Worm (Caenorhabditis elegans) whole organism, young adult: ENCODE results near the gene C06E2.9.

Experiments
- B0261.1 ChIP-seq: sonication (generic microtip); optimal IDR thresholded peaks from 2 replicates; lab custom pipeline; 2016; ENCODE audit warnings: mild to moderate bottlenecking, missing genetic modification characterization, moderate library complexity, missing compliant biosample characterization
- C06A6.2 ChIP-seq: fragments of 200-800 bp; sonication (Bioruptor generic); conservative IDR thresholded peaks from 2 replicates; pipeline ENCODE4 v1.3.6; 2022; ENCODE audit warnings: missing genetic modification characterization, missing compliant biosample characterization
- C17E4.6 ChIP-seq: fragments of 200-800 bp; sonication (Bioruptor generic); IDR thresholded peaks from 2 replicates; pipeline ENCODE4 v1.3.6; 2022; ENCODE audit warnings: missing genetic modification reagents, missing genetic modification characterization, missing compliant biosample characterization
- D2030.7 ChIP-seq: fragments of 200-800 bp; sonication (Bioruptor generic); IDR thresholded peaks from 2 replicates; pipeline ENCODE4 v1.3.6; 2022; ENCODE audit warnings: missing genetic modification reagents, missing genetic modification characterization, missing compliant biosample characterization
- Y53F4B.3 ChIP-seq: fragments of 200-800 bp; sonication (Bioruptor generic); IDR thresholded peaks from 2 replicates; pipeline ENCODE4 v1.3.6; 2022; ENCODE audit warnings: missing genetic modification reagents, missing genetic modification characterization, missing compliant biosample characterization
- Y56A3A.18 ChIP-seq: fragments of 200-800 bp; sonication (Bioruptor generic); IDR thresholded peaks from 2 replicates; pipeline ENCODE4 v1.3.6; 2022; ENCODE audit warnings: missing genetic modification reagents, missing genetic modification characterization, missing compliant biosample characterization
- Y79H2A.3 ChIP-seq: fragments of 200-800 bp; sonication (Bioruptor generic); conservative IDR thresholded peaks from 2 replicates; pipeline ENCODE4 v1.3.6; 2022; ENCODE audit warnings: missing genetic modification reagents, missing genetic modification characterization, missing compliant biosample characterization
- Y95B8A.8 ChIP-seq: fragments of 200-800 bp; sonication (Bioruptor generic); IDR thresholded peaks from 2 replicates; pipeline ENCODE4 v1.3.6; 2022; ENCODE audit warnings: missing genetic modification reagents, missing genetic modification characterization, missing compliant biosample characterization
- ZK185.1 ChIP-seq: sonication (generic microtip); optimal IDR thresholded peaks from 2 replicates; lab custom pipeline; 2016; ENCODE audit warnings: mild to moderate bottlenecking, missing genetic modification characterization, missing compliant biosample characterization; ENCODE audit not compliant: poor library complexity, severe bottlenecking
- attf-5 ChIP-seq: fragments of 200-800 bp; sonication (Bioruptor generic); optimal IDR thresholded peaks from 2 replicates; lab custom pipeline; 2018; ENCODE audit warnings: mild to moderate bottlenecking, missing genetic modification characterization, missing compliant biosample characterization
- attf-6 ChIP-seq: fragments of 200-800 bp; sonication (Bioruptor generic); IDR thresholded peaks from 2 replicates; pipeline ENCODE4 v1.3.6; 2022; ENCODE audit warnings: missing genetic modification reagents, missing genetic modification characterization, missing compliant biosample characterization
- ceh-40 ChIP-seq: fragments of 200-800 bp; sonication (Bioruptor generic); IDR thresholded peaks from 2 replicates; pipeline ENCODE4 v1.3.6; 2022; ENCODE audit warnings: missing genetic modification characterization, missing compliant biosample characterization
- ceh-91 ChIP-seq: fragments of 200-800 bp; sonication (Bioruptor generic); IDR thresholded peaks from 2 replicates; pipeline ENCODE4 v1.3.6; 2022; ENCODE audit warnings: missing genetic modification reagents, missing genetic modification characterization, missing compliant biosample characterization
- die-1 ChIP-seq: sonication (generic microtip); optimal IDR thresholded peaks from 2 replicates; lab custom pipeline; 2016; ENCODE audit warnings: missing genotype, mild to moderate bottlenecking, missing genetic modification characterization, missing compliant biosample characterization
- dox-1 ChIP-seq: fragments of 200-800 bp; sonication (Bioruptor generic); IDR thresholded peaks from 2 replicates; pipeline ENCODE4 v1.3.6; 2022; ENCODE audit warnings: missing genetic modification reagents, missing genetic modification characterization, missing compliant biosample characterization
- efl-1 ChIP-seq: fragments of 150-350 bp; optimal IDR thresholded peaks from 2 replicates; lab custom pipeline; 2014; ENCODE audit warnings: missing biosample characterization, missing genetic modification reagents, missing genetic modification characterization
- egl-44 ChIP-seq: fragments of 200-800 bp; sonication (Bioruptor generic); IDR thresholded peaks from 2 replicates; pipeline ENCODE4 v1.3.6; 2022; ENCODE audit warnings: missing genetic modification reagents, missing genetic modification characterization, missing compliant biosample characterization
- hmg-1.2 ChIP-seq: fragments of 200-800 bp; sonication (Bioruptor generic); IDR thresholded peaks from 2 replicates; pipeline ENCODE4 v1.3.6; 2022; ENCODE audit warnings: missing genetic modification reagents, missing genetic modification characterization, missing compliant biosample characterization
- lin-26 ChIP-seq: fragments of 200-800 bp; sonication (Bioruptor generic); IDR thresholded peaks from 2 replicates; pipeline ENCODE4 v1.3.6; 2022; ENCODE audit warnings: missing genetic modification reagents, missing genetic modification characterization, missing compliant biosample characterization
- lin-54 ChIP-seq: fragments of 200-800 bp; sonication (Bioruptor generic); optimal IDR thresholded peaks from 2 replicates; lab custom pipeline; 2018; ENCODE audit warnings: mild to moderate bottlenecking, missing genetic modification characterization, missing compliant biosample characterization
- lir-1 ChIP-seq: fragments of 200-800 bp; sonication (Bioruptor generic); conservative IDR thresholded peaks from 2 replicates; pipeline ENCODE4 v1.3.6; 2022; ENCODE audit warnings: missing genetic modification reagents, missing genetic modification characterization, missing compliant biosample characterization
- madf-8 ChIP-seq: fragments of 200-800 bp; sonication (Bioruptor generic); conservative IDR thresholded peaks from 2 replicates; pipeline ENCODE4 v1.3.6; 2022; ENCODE audit warnings: missing genetic modification reagents, missing genetic modification characterization, missing compliant biosample characterization
- nfyb-1 ChIP-seq: fragments of 200-800 bp; sonication (Bioruptor generic); IDR thresholded peaks from 2 replicates; pipeline ENCODE4 v1.3.6; 2022; ENCODE audit warnings: missing genetic modification reagents, missing genetic modification characterization, missing compliant biosample characterization
- nhr-120 ChIP-seq: fragments of 200-800 bp; sonication (Bioruptor generic); IDR thresholded peaks from 2 replicates; pipeline ENCODE4 v1.3.6; 2022; ENCODE audit warnings: missing genetic modification characterization, missing compliant biosample characterization
- nhr-80 ChIP-seq: sonication (generic microtip); optimal IDR thresholded peaks from 2 replicates; lab custom pipeline; 2016; ENCODE audit warnings: missing genetic modification characterization, missing compliant biosample characterization
- pbrm-1 ChIP-seq: fragments of 200-800 bp; sonication (Bioruptor generic); IDR thresholded peaks from 2 replicates; pipeline ENCODE4 v1.3.6; 2022; ENCODE audit warnings: missing genetic modification reagents, missing genetic modification characterization, missing compliant biosample characterization
- rcor-1 ChIP-seq: fragments of 200-800 bp; sonication (Bioruptor generic); IDR thresholded peaks from 2 replicates; pipeline ENCODE4 v1.3.6; 2022; ENCODE audit warnings: missing genetic modification reagents, missing genetic modification characterization, missing compliant biosample characterization
- rec-8 ChIP-seq, 2 experiments: sonication (generic microtip); optimal IDR thresholded peaks; 2 replicates each; lab custom pipeline; 2016; ENCODE audit warnings: mild to moderate bottlenecking in 2 of 2, missing genetic modification characterization in 2 of 2, missing genetic modification reagents in 2 of 2, missing genotype in 2 of 2, missing biosample characterization in 1 of 2, missing compliant biosample characterization in 1 of 2, moderate library complexity in 1 of 2
- rpc-1 ChIP-seq, 2 experiments: fragments of 150-350 bp in 1 of 2; sonication (generic microtip) in 1 of 2; optimal IDR thresholded peaks; 2 replicates each; lab custom pipeline; 2014 to 2018; ENCODE audit warnings: missing biosample characterization in 1 of 2, missing genetic modification characterization in 1 of 2, missing genetic modification reagents in 1 of 2, missing genotype in 1 of 2
- sdz-38 ChIP-seq: sonication (generic microtip); optimal IDR thresholded peaks from 2 replicates; lab custom pipeline; 2016; ENCODE audit warnings: missing genotype, missing genetic modification characterization, missing compliant biosample characterization
- sea-2 ChIP-seq: fragments of 200-800 bp; sonication (Bioruptor generic); IDR thresholded peaks from 2 replicates; pipeline ENCODE4 v1.3.6; 2022; ENCODE audit warnings: missing genetic modification characterization, missing compliant biosample characterization
- snpc-1.3 ChIP-seq: sonication (generic microtip); optimal IDR thresholded peaks from 2 replicates; lab custom pipeline; 2017; ENCODE audit warnings: missing genetic modification characterization, mild to moderate bottlenecking, missing compliant biosample characterization, antibody characterized with exemption, moderate library complexity, missing genotype, missing genetic modification reagents; ENCODE audit not compliant: insufficient read depth
- tbp1 ChIP-seq: fragments of 200-800 bp; sonication (Bioruptor generic); optimal IDR thresholded peaks from 2 replicates; lab custom pipeline; 2018; ENCODE audit warnings: mild to moderate bottlenecking, missing genetic modification characterization, missing compliant biosample characterization
- tlf-1 ChIP-seq: fragments of 200-800 bp; sonication (Bioruptor generic); optimal IDR thresholded peaks from 2 replicates; lab custom pipeline; 2018; ENCODE audit warnings: mild to moderate bottlenecking, missing genetic modification characterization, missing compliant biosample characterization
- unc-130 ChIP-seq: sonication (generic microtip); optimal IDR thresholded peaks from 2 replicates; lab custom pipeline; 2016; ENCODE audit warnings: missing genetic modification reagents, missing genetic modification characterization, missing compliant biosample characterization
- ztf-18 ChIP-seq: sonication (generic microtip); optimal IDR thresholded peaks from 2 replicates; lab custom pipeline; 2016; ENCODE audit warnings: missing genotype, mild to moderate bottlenecking, missing genetic modification characterization, missing compliant biosample characterization

Gene C06E2.9

ce11 chrX:8817929-8818328, 43.1 kb upstream of the C06E2.9 start (continued):
- TF ChIP-seq snpc-1.3 (tag; lab: Kevin White, UChicago): peak; percentile 13
- TF ChIP-seq sea-2 (GFP tag; lab: Robert Waterston, UW): no peak
- TF ChIP-seq D2030.7 (GFP tag; lab: Robert Waterston, UW): peak; percentile 31; the same call in 1 of the 2 replicates
- TF ChIP-seq nfyb-1 (GFP tag; lab: Robert Waterston, UW): 0 out of 2 replicates have a peak, but pooled peaks have one; percentile 10
- TF ChIP-seq lin-54: peak; percentile 1
- TF ChIP-seq tbp1: peak; percentile 81
- TF ChIP-seq efl-1 (GFP tag; lab: Kevin White, UChicago): no peak
- TF ChIP-seq ZK185.1: peak; percentile 42
- no peak for TF ChIP-seq ceh-91 (GFP tag; lab: Robert Waterston, UW)
- 0 out of 2 replicates have a peak, but pooled peaks have one; percentile 51 for TF ChIP-seq ceh-40 (GFP tag; lab: Robert Waterston, UW)
- no peak for TF ChIP-seq madf-8 (GFP tag; lab: Robert Waterston, UW)
- no peak for TF ChIP-seq tlf-1 (GFP tag; lab: Kevin White, UChicago)
- no peak for TF ChIP-seq ztf-18 (tag; lab: Kevin White, UChicago)
- no peak for TF ChIP-seq C17E4.6
- TF ChIP-seq hmg-1.2 (GFP tag; lab: Robert Waterston, UW): peak; percentile 43; the same call in 1 of the 2 replicates
- no peak; the same call in 1 of the 2 replicates for TF ChIP-seq dox-1 (GFP tag; lab: Robert Waterston, UW)
- TF ChIP-seq lin-26 (GFP tag; lab: Robert Waterston, UW): peak; percentile 84
- peak; percentile 63 for TF ChIP-seq B0261.1
- no peak for TF ChIP-seq Y79H2A.3 (GFP tag; lab: Robert Waterston, UW)
- TF ChIP-seq rec-8 (tag; optimal IDR thresholded peaks at IDR 0.05; lab: Kevin White, UChicago): no peak
- no peak for TF ChIP-seq lir-1 (GFP tag; lab: Robert Waterston, UW)
- TF ChIP-seq attf-5 (GFP tag; lab: Kevin White, UChicago): peak; percentile 6
- peak; percentile 36 for TF ChIP-seq nhr-80
- TF ChIP-seq nhr-120 (GFP tag; lab: Robert Waterston, UW): no peak
- TF ChIP-seq unc-130 (GFP tag; lab: Kevin White, UChicago): no peak
- no peak for TF ChIP-seq Y95B8A.8 (GFP tag; lab: Robert Waterston, UW)
- peak; percentile 57 for TF ChIP-seq rpc-1 (optimal IDR thresholded peaks at IDR 0.05; lab: Kevin White, UChicago)
- peak; percentile 69 for TF ChIP-seq rpc-1 (tag; optimal IDR thresholded peaks at IDR 0.05; lab: Kevin White, UChicago)
- no peak for TF ChIP-seq C06A6.2 (GFP tag; lab: Robert Waterston, UW)
- TF ChIP-seq sdz-38 (tag; lab: Kevin White, UChicago): no peak
- TF ChIP-seq die-1: peak; percentile 32
- TF ChIP-seq, all 124 proteins: peak for 26

DNA sequence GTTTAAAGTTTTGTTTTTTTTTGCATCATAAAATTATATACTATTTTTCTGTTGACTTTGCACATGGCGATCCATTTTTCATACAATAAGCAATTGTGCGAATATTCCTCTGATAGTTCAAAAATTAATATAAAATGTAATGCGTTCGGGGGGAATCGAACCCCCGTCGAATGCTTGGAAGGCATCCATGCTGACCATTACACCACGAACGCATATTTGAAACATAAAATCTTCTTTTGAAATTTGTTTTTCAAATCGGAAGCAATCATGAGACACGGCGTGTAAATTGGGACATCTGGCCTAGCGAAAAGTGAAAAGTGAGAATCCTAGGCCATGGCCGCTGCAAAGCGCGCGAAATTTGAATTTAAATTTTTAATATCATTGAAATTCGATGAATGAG, 42.6 kb upstream of the C06E2.9 start:
- TF ChIP-seq Y53F4B.3 (GFP tag; lab: Robert Waterston, UW): 0 out of 2 replicates have a peak, but pooled peaks have one; percentile 17
- peak; percentile 47 for TF ChIP-seq lin-26 (GFP tag; lab: Robert Waterston, UW)
- TF ChIP-seq snpc-1.3 (tag; lab: Kevin White, UChicago): peak; percentile 6
- TF ChIP-seq egl-44 (GFP tag; lab: Robert Waterston, UW): 0 out of 2 replicates have a peak, but pooled peaks have one; percentile 14
- TF ChIP-seq Y56A3A.18 (GFP tag; lab: Robert Waterston, UW): peak; percentile 56; the same call in 1 of the 2 replicates
- peak; percentile 81 for TF ChIP-seq tbp1
- TF ChIP-seq attf-6: 0 out of 2 replicates have a peak, but pooled peaks have one; percentile 31
- TF ChIP-seq rpc-1 (optimal IDR thresholded peaks at IDR 0.05; lab: Kevin White, UChicago): peak; percentile 53
- peak; percentile 72 for TF ChIP-seq rpc-1 (tag; optimal IDR thresholded peaks at IDR 0.05; lab: Kevin White, UChicago)
- peak; percentile 63 for TF ChIP-seq pbrm-1 (GFP tag; lab: Robert Waterston, UW)
- peak; percentile 87 for TF ChIP-seq D2030.7 (GFP tag; lab: Robert Waterston, UW)
- TF ChIP-seq hmg-1.2 (GFP tag; lab: Robert Waterston, UW): peak; percentile 51
- TF ChIP-seq rcor-1 (GFP tag; lab: Robert Waterston, UW): peak; percentile 76
